Worm (Caenorhabditis elegans) whole organism, midembryonic: ENCODE data around the gene srsx-15.

Experiments used
- T22C8.4 ChIP-seq: fragments of 200-800 bp; sonication (Bioruptor generic); IDR thresholded peaks from 2 replicates; pipeline ENCODE4 v1.3.6; 2022; ENCODE audit warnings: missing genetic modification characterization, missing compliant biosample characterization
- cog-1 ChIP-seq: sonication (generic microtip); optimal IDR thresholded peaks from 2 replicates; lab custom pipeline; 2016; ENCODE audit warnings: missing genetic modification characterization, missing compliant biosample characterization
- flt-1 ChIP-seq: fragments of 200-800 bp; sonication (Bioruptor generic); IDR thresholded peaks from 2 replicates; pipeline ENCODE4 v1.3.6; 2022; ENCODE audit warnings: missing genetic modification characterization, missing compliant biosample characterization
- klf-2 ChIP-seq: fragments of 200-800 bp; sonication (Bioruptor generic); conservative IDR thresholded peaks from 2 replicates; pipeline ENCODE4 v1.3.6; 2022; ENCODE audit warnings: missing genetic modification reagents, missing genetic modification characterization, missing compliant biosample characterization
- med-1 ChIP-seq: sonication (generic microtip); optimal IDR thresholded peaks from 2 replicates; lab custom pipeline; 2017; ENCODE audit warnings: missing genetic modification characterization, mild to moderate bottlenecking, missing compliant biosample characterization, antibody characterized with exemption, missing genetic modification reagents; ENCODE audit not compliant: insufficient read depth
- ref-1 ChIP-seq: fragments of 200-800 bp; sonication (Bioruptor generic); conservative IDR thresholded peaks from 2 replicates; pipeline ENCODE4 v1.3.6; 2022; ENCODE audit warnings: missing genetic modification reagents, missing genetic modification characterization, missing compliant biosample characterization
- tab-1 ChIP-seq: fragments of 200-800 bp; sonication (Bioruptor generic); IDR thresholded peaks from 2 replicates; pipeline ENCODE4 v1.3.6; 2022; ENCODE audit warnings: missing genetic modification characterization, missing compliant biosample characterization
- ztf-23 ChIP-seq: fragments of 200-800 bp; sonication (Bioruptor generic); IDR thresholded peaks from 2 replicates; pipeline ENCODE4 v1.3.6; 2022; ENCODE audit warnings: missing genetic modification reagents, missing genetic modification characterization, missing compliant biosample characterization

DNA sequence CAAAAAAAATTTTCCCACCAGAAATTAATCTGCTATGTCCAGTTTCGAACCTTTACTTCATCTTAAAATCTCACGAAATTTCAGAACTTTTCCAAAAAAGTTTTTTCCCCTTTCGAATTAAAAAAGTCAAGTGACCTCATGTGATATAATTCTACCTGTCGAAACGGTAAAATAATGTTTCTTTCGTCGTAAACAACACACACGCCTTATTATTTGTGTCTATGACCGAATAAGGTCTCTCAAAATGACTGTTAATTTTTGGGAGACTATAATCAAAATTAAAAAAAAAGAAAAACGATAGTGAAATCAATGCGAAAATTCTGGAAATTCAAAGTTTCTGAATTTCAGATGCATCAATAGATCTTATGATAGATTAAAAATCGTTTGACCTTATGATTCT is 40.4 kb downstream of the srsx-15 start:
- TF ChIP-seq klf-2 (no peak), cog-1 (no peak), ref-1 (no peak), tab-1 (GFP tag; lab: Robert Waterston, UW) (no peak), flt-1 (no peak), ztf-23 (GFP tag; lab: Robert Waterston, UW) (no peak), med-1 (GFP tag; lab: Kevin White, UChicago) (no peak), T22C8.4 (no peak)
